Fruit fly (Drosophila melanogaster) whole organism, wandering third instar larva: ENCODE results near the gene Phb1.

ENCODE experiments used
- CG9705 ChIP-seq: fragments of 200-800 bp; sonication (Bioruptor generic); optimal IDR thresholded peaks from 2 replicates; lab custom pipeline; 2018; ENCODE audit warnings: missing biosample characterization, mild to moderate bottlenecking, missing genetic modification characterization
- CrebA ChIP-seq: fragments of 200-800 bp; sonication (Bioruptor generic); optimal IDR thresholded peaks from 2 replicates; lab custom pipeline; 2016; ENCODE audit warnings: missing biosample characterization, mild to moderate bottlenecking, missing genetic modification characterization, borderline replicate concordance
- Dfd ChIP-seq: fragments of >200 bp; optimal IDR thresholded peaks from 2 replicates; lab custom pipeline; 2017; ENCODE audit warnings: missing biosample characterization, missing genetic modification characterization
- Dif ChIP-seq: fragments of 200-275, 200-300 bp; sonication (Bioruptor generic); optimal IDR thresholded peaks from 2 replicates; lab custom pipeline; 2018; ENCODE audit warnings: missing biosample characterization, missing genetic modification characterization; ENCODE audit not compliant: partially characterized antibody
- GATAd ChIP-seq: sonication (Bioruptor generic); optimal IDR thresholded peaks from 2 replicates; lab custom pipeline; 2016; ENCODE audit warnings: missing biosample characterization, missing genetic modification characterization
- HLH106 ChIP-seq: fragments of 200-800 bp; optimal IDR thresholded peaks from 3 replicates; lab custom pipeline; 2019; ENCODE audit warnings: missing biosample characterization, mild to moderate bottlenecking, missing genetic modification characterization, moderate library complexity
- Hnf4 ChIP-seq: fragments of 200-800 bp; sonication (Bioruptor generic); optimal IDR thresholded peaks from 2 replicates; lab custom pipeline; 2016; ENCODE audit warnings: missing biosample characterization, mild to moderate bottlenecking, missing genetic modification characterization
- Hr78 ChIP-seq: fragments of >200 bp; optimal IDR thresholded peaks from 2 replicates; lab custom pipeline; 2017; ENCODE audit warnings: missing biosample characterization, missing genetic modification characterization
- Jra ChIP-seq: sonication (Bioruptor generic); optimal IDR thresholded peaks from 2 replicates; lab custom pipeline; 2016; ENCODE audit warnings: missing biosample characterization, missing genetic modification characterization
- Mio ChIP-seq: sonication (Bioruptor generic); optimal IDR thresholded peaks from 2 replicates; lab custom pipeline; 2016; ENCODE audit warnings: missing biosample characterization, missing genetic modification characterization
- OdsH ChIP-seq: fragments of 200-800 bp; sonication (Bioruptor generic); optimal IDR thresholded peaks from 2 replicates; lab custom pipeline; 2016; ENCODE audit warnings: missing biosample characterization, mild to moderate bottlenecking, missing genetic modification characterization
- Rel ChIP-seq, 2 experiments: fragments of 200-800 bp; sonication (Bioruptor generic) in 1 of 2; optimal IDR thresholded peaks; 2 replicates in 1 of 2; 3 replicates in 1 of 2; lab custom pipeline; 2016 to 2019; ENCODE audit warnings: mild to moderate bottlenecking in 2 of 2, missing biosample characterization in 2 of 2, missing genetic modification characterization in 2 of 2, moderate library complexity in 1 of 2
- Sp1 ChIP-seq: fragments of 200-800 bp; sonication (Bioruptor generic); optimal IDR thresholded peaks from 3 replicates; lab custom pipeline; 2019; ENCODE audit warnings: missing biosample characterization, mild to moderate bottlenecking, missing genetic modification characterization, moderate library complexity
- Vsx2 ChIP-seq: fragments of 200-300, 225-300 bp; sonication (Bioruptor generic); optimal IDR thresholded peaks from 2 replicates; lab custom pipeline; 2018; ENCODE audit warnings: missing biosample characterization, missing genetic modification characterization; ENCODE audit not compliant: partially characterized antibody
- br ChIP-seq: fragments of 200-800 bp; sonication (Bioruptor generic); optimal IDR thresholded peaks from 2 replicates; lab custom pipeline; 2016; ENCODE audit warnings: missing biosample characterization, missing genetic modification characterization
- dl ChIP-seq, 2 experiments: fragments of 175-275, 200-275 bp in 1 of 2; fragments of 200-275 bp in 1 of 2; sonication (Bioruptor generic); optimal IDR thresholded peaks; lab custom pipeline; 2018; ENCODE audit warnings: mild to moderate bottlenecking in 2 of 2, missing biosample characterization in 2 of 2, missing genetic modification characterization in 2 of 2, moderate library complexity in 2 of 2; ENCODE audit not compliant: partially characterized antibody in 2 of 2, insufficient read depth in 1 of 2
- dmrt93B ChIP-seq: fragments of 200-800 bp; sonication (Bioruptor generic); optimal IDR thresholded peaks from 2 replicates; lab custom pipeline; 2018; ENCODE audit warnings: missing biosample characterization, mild to moderate bottlenecking, missing genetic modification characterization
- dsf ChIP-seq: sonication (Bioruptor generic); optimal IDR thresholded peaks from 2 replicates; lab custom pipeline; 2016; ENCODE audit warnings: missing biosample characterization, missing genetic modification characterization, borderline replicate concordance
- ey ChIP-seq: fragments of 200-800 bp; sonication (Bioruptor generic); optimal IDR thresholded peaks from 2 replicates; lab custom pipeline; 2016; ENCODE audit warnings: missing biosample characterization, missing genetic modification characterization
- foxo ChIP-seq, 2 experiments: fragments of 200-800 bp; sonication (Bioruptor generic); optimal IDR thresholded peaks; 2 replicates in 1 of 2; 3 replicates in 1 of 2; lab custom pipeline; 2016 to 2017; ENCODE audit warnings: missing biosample characterization in 2 of 2, missing genetic modification characterization in 2 of 2
- fru ChIP-seq: fragments of 200-800 bp; sonication (Bioruptor generic); optimal IDR thresholded peaks from 3 replicates; lab custom pipeline; 2016; ENCODE audit warnings: missing biosample characterization, mild to moderate bottlenecking, missing genetic modification characterization
- h ChIP-seq: fragments of 200-800 bp; sonication (Bioruptor generic); optimal IDR thresholded peaks from 3 replicates; lab custom pipeline; 2016; ENCODE audit warnings: missing biosample characterization, mild to moderate bottlenecking, missing genetic modification characterization
- jim ChIP-seq: fragments of 175-275, 200-325 bp; sonication (Bioruptor generic); optimal IDR thresholded peaks from 2 replicates; lab custom pipeline; 2016; ENCODE audit warnings: missing biosample characterization, mild to moderate bottlenecking, missing genetic modification characterization
- lola ChIP-seq: fragments of >200 bp; optimal IDR thresholded peaks from 2 replicates; lab custom pipeline; 2017; ENCODE audit warnings: missing biosample characterization, missing genetic modification characterization
- pan ChIP-seq: fragments of >200 bp; optimal IDR thresholded peaks from 2 replicates; lab custom pipeline; 2017
- psq ChIP-seq: fragments of 200-800 bp; sonication (Bioruptor generic); optimal IDR thresholded peaks from 3 replicates; lab custom pipeline; 2017; ENCODE audit warnings: missing biosample characterization, mild to moderate bottlenecking, missing genetic modification characterization, moderate library complexity
- rgr ChIP-seq: fragments of 200-800 bp; sonication (Bioruptor generic); optimal IDR thresholded peaks from 3 replicates; lab custom pipeline; 2016; ENCODE audit warnings: missing biosample characterization, mild to moderate bottlenecking, missing genetic modification characterization
- sv ChIP-seq: fragments of 200-800 bp; sonication (Bioruptor generic); optimal IDR thresholded peaks from 3 replicates; lab custom pipeline; 2016; ENCODE audit warnings: missing biosample characterization, missing genetic modification characterization
- tai ChIP-seq: sonication (Bioruptor generic); optimal IDR thresholded peaks from 2 replicates; lab custom pipeline; 2016; ENCODE audit warnings: missing biosample characterization, missing genetic modification characterization
- woc ChIP-seq: sonication (Bioruptor generic); optimal IDR thresholded peaks from 2 replicates; lab custom pipeline; 2016; ENCODE audit warnings: missing biosample characterization, mild to moderate bottlenecking, missing genetic modification characterization

Gene Phb1

DNA sequence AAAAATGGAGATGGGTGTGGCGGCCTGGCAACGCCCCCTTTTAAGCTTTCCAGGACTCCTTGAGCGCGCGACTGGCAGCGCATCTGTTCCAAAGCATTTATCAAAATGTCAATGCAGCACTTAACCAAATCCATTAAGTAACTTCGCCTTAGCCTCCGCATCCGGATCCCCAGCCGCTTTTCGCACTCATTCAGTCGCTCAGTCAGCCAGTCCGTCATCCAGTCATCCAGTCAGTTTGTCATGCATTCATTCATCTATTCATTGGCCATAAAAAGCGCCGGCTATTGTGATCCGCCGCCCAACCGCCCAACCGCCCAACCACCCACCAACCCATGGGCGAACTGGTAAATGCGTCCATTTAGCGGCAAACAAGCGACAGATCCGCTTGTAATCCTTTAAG, 34.8 kb downstream of the Phb1 start:
- TF ChIP-seq Hr78 (GFP tag; lab: Kevin White, UChicago) (no peak), ey (GFP tag; lab: Kevin White, UChicago) (no peak), OdsH (GFP tag; lab: Kevin White, UChicago) (no peak), woc (GFP tag; lab: Kevin White, UChicago) (no peak), CG9705 (GFP tag; lab: Kevin White, UChicago) (no peak), h (GFP tag; lab: Kevin White, UChicago) (no peak), Jra (GFP tag; lab: Kevin White, UChicago) (no peak), CrebA (GFP tag; lab: Kevin White, UChicago) (no peak), rgr (no peak), foxo (GFP tag; optimal IDR thresholded peaks at IDR 0.05; lab: Kevin White, UChicago) (no peak), tai (GFP tag; lab: Kevin White, UChicago) (no peak), br (GFP tag; lab: Kevin White, UChicago) (no peak)

DNA sequence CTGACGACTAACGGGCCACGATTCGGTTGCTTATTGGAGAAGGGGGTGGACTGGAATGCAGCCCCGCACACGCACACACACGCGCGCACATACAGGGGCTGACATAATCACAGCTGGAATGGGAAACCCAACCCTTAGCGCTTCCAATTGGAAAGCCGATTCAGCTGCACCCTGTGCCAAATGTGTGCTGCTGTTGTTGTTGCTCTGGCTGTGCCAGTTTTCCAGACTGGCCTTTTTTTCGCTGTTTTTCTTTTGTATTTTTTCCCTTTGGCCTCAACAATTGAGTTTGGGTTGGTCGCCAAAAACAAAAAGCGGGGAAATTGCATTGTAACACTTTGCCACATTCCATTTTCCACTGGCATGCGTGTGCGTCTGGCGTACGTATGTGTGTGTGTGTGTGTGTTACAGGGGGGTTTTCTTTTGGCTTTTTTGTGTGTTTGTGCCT, 40.3 kb downstream of the Phb1 start:
- TF ChIP-seq Dfd (GFP tag; lab: Kevin White, UChicago): peak; percentile 60
- TF ChIP-seq h (GFP tag; lab: Kevin White, UChicago): no peak
- TF ChIP-seq, all 38 proteins: peak for 1

DNA sequence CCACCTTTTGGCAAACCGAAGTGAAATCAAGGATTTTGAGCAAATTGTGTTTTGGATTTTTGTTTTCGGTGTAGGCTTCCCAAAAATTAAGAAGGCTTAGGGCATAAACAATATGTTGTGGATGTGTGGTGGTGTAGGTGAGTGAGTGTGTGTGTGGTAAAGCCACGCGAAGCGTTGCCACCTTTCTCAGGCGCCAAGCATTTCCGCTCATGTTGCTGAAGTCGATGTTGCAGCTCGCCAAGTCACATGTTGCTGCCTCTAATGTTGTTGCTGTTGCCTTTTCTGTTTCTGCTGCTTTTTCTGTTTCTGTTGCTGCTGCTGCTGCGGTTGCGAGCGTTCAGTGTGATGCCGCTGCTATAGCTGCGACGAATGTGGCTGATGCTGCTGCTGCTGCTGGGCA, 43.9 kb downstream of the Phb1 start:
- TF ChIP-seq ey (GFP tag; lab: Kevin White, UChicago) (no peak), Sp1 (no peak), CrebA (GFP tag; lab: Kevin White, UChicago) (no peak), Jra (GFP tag; lab: Kevin White, UChicago) (no peak), Mio (GFP tag; lab: Kevin White, UChicago) (no peak), Hnf4 (GFP tag; lab: Kevin White, UChicago) (no peak)

DNA sequence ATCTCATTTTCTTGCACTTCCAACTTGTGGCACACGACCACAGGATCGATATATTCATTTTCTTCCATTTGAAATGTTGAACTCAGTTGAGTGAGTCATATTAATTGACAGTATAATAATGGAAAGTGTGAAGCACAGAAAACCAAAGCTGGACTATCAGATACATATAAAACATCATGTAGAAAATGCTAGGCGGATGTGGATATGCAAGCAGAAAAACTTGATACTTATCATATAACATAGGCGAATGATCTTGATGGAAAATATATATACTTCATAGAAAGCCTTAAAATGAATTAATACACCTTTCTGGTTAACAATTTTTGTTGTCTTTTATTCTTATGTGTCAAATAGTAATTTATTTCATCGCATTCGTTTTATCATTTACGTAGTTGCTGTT, 44.7 kb downstream of the Phb1 start, which contains the start of gene CG10700:
CG10700 (minus strand) TSS at position 101 of the 400 bp plus-strand sequence.
- TF ChIP-seq Sp1: no peak

dm6 chr2L:19074099-19074828, 49.4 kb downstream of the Phb1 start, which contains the start of gene CG17572:
CG17572 (minus strand) TSS chr2L:19074149.
- TF ChIP-seq dl (GFP tag; optimal IDR thresholded peaks at IDR 0.05; lab: Kevin White, UChicago; ENCODE audit: insufficient read depth in 1 of 2, partially characterized antibody in 2 of 2) (no peak), HLH106 (no peak), dmrt93B (GFP tag; lab: Kevin White, UChicago) (no peak), psq (GFP tag; lab: Kevin White, UChicago) (no peak), h (GFP tag; lab: Kevin White, UChicago) (no peak), GATAd (no peak), Hr78 (GFP tag; lab: Kevin White, UChicago) (no peak), Rel (GFP tag; optimal IDR thresholded peaks at IDR 0.05; lab: Kevin White, UChicago) (no peak), Rel (tag; optimal IDR thresholded peaks at IDR 0.05; lab: Kevin White, UChicago) (no peak), pan (lab: Kevin White, UChicago) (no peak), fru (no peak), dsf (GFP tag; lab: Kevin White, UChicago) (no peak), Hnf4 (GFP tag; lab: Kevin White, UChicago) (no peak), Vsx2 (GFP tag; lab: Kevin White, UChicago) (no peak), sv (GFP tag; lab: Kevin White, UChicago) (no peak), lola (GFP tag; lab: Kevin White, UChicago) (no peak), Sp1 (no peak), foxo (GFP tag; optimal IDR thresholded peaks at IDR 0.05; lab: Kevin White, UChicago) (no peak), jim (no peak), Dif (GFP tag; lab: Kevin White, UChicago) (no peak)
